Fruit fly (Drosophila melanogaster): ENCODE results near the gene Atet.

DNA sequence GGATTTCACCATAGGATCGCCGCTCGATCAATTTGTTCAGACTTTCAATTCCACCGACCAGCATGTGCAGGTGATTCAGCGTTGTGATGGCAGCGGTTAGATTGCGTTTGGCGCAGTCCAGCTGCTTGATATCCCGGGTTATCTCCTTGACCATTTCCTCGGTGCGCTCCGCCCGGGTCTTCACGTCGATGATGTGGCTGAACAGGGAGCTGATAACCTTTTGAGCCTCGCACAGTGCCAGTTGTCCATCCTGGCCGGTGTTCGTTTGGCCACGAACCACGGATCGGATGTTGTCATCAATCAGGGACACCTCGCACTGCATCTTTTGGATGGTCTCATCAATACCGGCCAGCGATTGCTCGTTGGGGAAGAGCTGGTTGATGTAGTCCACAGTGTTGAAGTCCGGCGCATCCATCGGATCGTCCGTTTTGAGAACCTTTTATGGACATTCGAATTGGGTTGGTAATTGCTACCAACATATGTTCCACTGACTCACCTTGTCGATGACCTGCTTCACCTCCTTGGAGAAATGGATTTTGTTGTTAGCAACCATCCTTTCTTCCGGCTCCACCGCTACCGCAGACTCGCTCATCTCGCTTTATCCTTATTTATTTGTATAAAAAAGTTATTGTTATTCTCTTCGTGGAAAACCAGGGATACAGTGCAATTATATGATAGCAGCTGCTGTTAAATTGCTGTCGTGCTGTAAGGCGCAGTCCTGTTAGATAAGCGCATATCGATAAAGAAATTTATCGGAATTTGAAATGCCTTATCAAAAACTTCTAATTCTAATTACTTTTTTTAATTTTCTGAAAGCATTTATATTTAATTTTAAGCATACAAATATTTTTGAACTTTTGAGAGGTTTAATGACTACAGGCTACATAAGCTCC lies 51.9 kb downstream of the Atet start, which contains the start of gene Vps53:
- TF ChIP-seq pan (optimal IDR thresholded peaks at IDR 0.05): no peak
- no peak for TF ChIP-seq Dll (optimal IDR thresholded peaks at IDR 0.05)
